Worm (Caenorhabditis elegans): ENCODE measurements around the gene F37C12.21.

Gene F37C12.21

ce11 chrIII:7235660-7236059, 47.5 kb downstream of the F37C12.21 start:
- peak; percentile 85 for TF ChIP-seq set-16 (GFP tag; IDR thresholded peaks at IDR 0.05)

Measured in whole organism, L4 larva.